Fruit fly (Drosophila melanogaster) whole organism: ENCODE measurements around the gene CG33654.

ENCODE experiments used
- CG8478 ChIP-seq: fragments of >200 bp; optimal IDR thresholded peaks from 2 replicates; lab custom pipeline; 2018; ENCODE audit warnings: inconsistent platforms
- Dll ChIP-seq: fragments of >200 bp; optimal IDR thresholded peaks from 2 replicates; lab custom pipeline; 2017
- EcR ChIP-seq, 2 experiments: fragments of >200 bp; optimal IDR thresholded peaks; 2 replicates each; lab custom pipeline; 2017; ENCODE audit warnings: missing biosample characterization in 2 of 2, missing genetic modification characterization in 2 of 2, missing genetic modification reagents in 2 of 2
- pan ChIP-seq: fragments of >200 bp; optimal IDR thresholded peaks from 2 replicates; lab custom pipeline; 2017
- psq ChIP-seq: fragments of >200 bp; optimal IDR thresholded peaks from 2 replicates; lab custom pipeline; 2017
- usp ChIP-seq: fragments of >200 bp; optimal IDR thresholded peaks from 2 replicates; lab custom pipeline; 2017; ENCODE audit warnings: missing biosample characterization, missing genetic modification characterization, mixed read lengths

CG33654 gene

dm6 chr3R:9573812-9574587 is 9.0 kb downstream of the CG33654 start, which contains the start of gene CG9399:
TSS of gene CG9399 (minus strand) at chr3R:9574211.
- no peak for TF ChIP-seq CG8478 (lab: Kevin White, UChicago)

dm6 chr3R:9572929-9573811 is 9.9 kb downstream of the CG33654 start:
- TF ChIP-seq pan = no peak
- TF ChIP-seq usp (GFP tag; lab: Kevin White, UChicago) = no peak
- no peak for TF ChIP-seq CG8478 (lab: Kevin White, UChicago)
- TF ChIP-seq psq = no peak
- no peak for TF ChIP-seq EcR (GFP tag; optimal IDR thresholded peaks at IDR 0.05; lab: Kevin White, UChicago)
- no peak for TF ChIP-seq Dll (lab: Kevin White, UChicago)

dm6 chr3R:9571523-9571922 is 11.5 kb downstream of the CG33654 start, which contains the start of gene CG9396:
TSS of gene CG9396 (minus strand) at chr3R:9571623.
- TF ChIP-seq psq = no peak
- TF ChIP-seq EcR (GFP tag; optimal IDR thresholded peaks at IDR 0.05; lab: Kevin White, UChicago) = no peak
- TF ChIP-seq CG8478 (lab: Kevin White, UChicago) = no peak
- TF ChIP-seq Dll (lab: Kevin White, UChicago) = no peak
- TF ChIP-seq pan = no peak
- no peak for TF ChIP-seq usp (GFP tag; lab: Kevin White, UChicago)

dm6 chr3R:9570657-9571056 is 12.4 kb downstream of the CG33654 start:
- TF ChIP-seq usp (GFP tag; lab: Kevin White, UChicago) = no peak
- TF ChIP-seq psq = no peak
- TF ChIP-seq EcR (GFP tag; optimal IDR thresholded peaks at IDR 0.05; lab: Kevin White, UChicago) = no peak
- no peak for TF ChIP-seq pan
- no peak for TF ChIP-seq Dll (lab: Kevin White, UChicago)
- no peak for TF ChIP-seq CG8478 (lab: Kevin White, UChicago)

- no peak for TF ChIP-seq Dll (lab: Kevin White, UChicago)
- TF ChIP-seq psq = no peak
- TF ChIP-seq EcR (GFP tag; optimal IDR thresholded peaks at IDR 0.05; lab: Kevin White, UChicago) = no peak
- TF ChIP-seq usp (GFP tag; lab: Kevin White, UChicago) = no peak
Measured at dm6 chr3R:9570114-9570513, 12.9 kb downstream of the CG33654 start, which contains the start of gene CG16790. TSS of gene CG16790 (minus strand) at chr3R:9570214.

dm6 chr3R:9565895-9566294 is 17.1 kb downstream of the CG33654 start, which contains the start of gene CG16789:
TSS of gene CG16789 (plus strand) at chr3R:9566195.
- TF ChIP-seq CG8478 (lab: Kevin White, UChicago) (no peak), Dll (lab: Kevin White, UChicago) (no peak), EcR (GFP tag; optimal IDR thresholded peaks at IDR 0.05; lab: Kevin White, UChicago) (no peak), psq (no peak), pan (no peak), usp (GFP tag; lab: Kevin White, UChicago) (no peak)

- TF ChIP-seq Dll (lab: Kevin White, UChicago) = no peak
- no peak for TF ChIP-seq pan
- no peak for TF ChIP-seq usp (GFP tag; lab: Kevin White, UChicago)
- TF ChIP-seq EcR (GFP tag; optimal IDR thresholded peaks at IDR 0.05; lab: Kevin White, UChicago) = no peak
- no peak for TF ChIP-seq CG8478 (lab: Kevin White, UChicago)
- TF ChIP-seq psq = no peak
Measured at dm6 chr3R:9563240-9563992, 19.6 kb downstream of the CG33654 start, which contains the start of the genes CG9393 and Vps45. TSS of gene CG9393 (minus strand) at chr3R:9563673. TSS of gene Vps45 (plus strand) at chr3R:9563924.

dm6 chr3R:9561121-9561520 is 21.9 kb downstream of the CG33654 start:
- TF ChIP-seq CG8478 (lab: Kevin White, UChicago) = no peak
- TF ChIP-seq pan = no peak
- no peak for TF ChIP-seq psq
- TF ChIP-seq EcR (GFP tag; optimal IDR thresholded peaks at IDR 0.05; lab: Kevin White, UChicago) = no peak
- TF ChIP-seq usp (GFP tag; lab: Kevin White, UChicago) = no peak
- no peak for TF ChIP-seq Dll (lab: Kevin White, UChicago)

- no peak for TF ChIP-seq pan
- TF ChIP-seq psq = no peak
- TF ChIP-seq Dll (lab: Kevin White, UChicago) = no peak
- TF ChIP-seq EcR (GFP tag; optimal IDR thresholded peaks at IDR 0.05; lab: Kevin White, UChicago) = no peak
- no peak for TF ChIP-seq usp (GFP tag; lab: Kevin White, UChicago)
- TF ChIP-seq CG8478 (lab: Kevin White, UChicago) = no peak
Measured at dm6 chr3R:9559413-9560014, 23.5 kb downstream of the CG33654 start, which contains the start of the genes AP-1mu and MBD-like. TSS of gene AP-1mu (minus strand) at chr3R:9559525. TSS of gene MBD-like (plus strand) at chr3R:9559760.

dm6 chr3R:9555334-9555974 is 27.6 kb downstream of the CG33654 start, which contains the start of the genes CG9386 and BckdhA:
TSS of gene CG9386 (minus strand) at chr3R:9555408.
TSS of gene BckdhA (plus strand) at chr3R:9555785.
- TF ChIP-seq pan (no peak), psq (no peak), EcR (GFP tag; optimal IDR thresholded peaks at IDR 0.05; lab: Kevin White, UChicago) (no peak), Dll (lab: Kevin White, UChicago) (no peak), usp (GFP tag; lab: Kevin White, UChicago) (no peak)
